Worm (Caenorhabditis elegans) whole organism, L4 larva: ENCODE measurements around the gene idpc-2.

Experiments used
- F26F4.8 ChIP-seq: fragments of 200-800 bp; sonication (Bioruptor generic); conservative IDR thresholded peaks from 2 replicates; pipeline ENCODE4 v1.3.6; 2022; ENCODE audit warnings: missing genetic modification characterization, missing compliant biosample characterization
- F49E8.2 ChIP-seq: sonication (generic microtip); optimal IDR thresholded peaks from 2 replicates; lab custom pipeline; 2016; ENCODE audit warnings: missing compliant biosample characterization, mild to moderate bottlenecking, missing genetic modification characterization, borderline replicate concordance
- R02D3.7 ChIP-seq: fragments of 150-350 bp; sonication (generic microtip); optimal IDR thresholded peaks from 3 replicates; lab custom pipeline; 2014; ENCODE audit warnings: missing biosample characterization, missing genetic modification characterization
- Y48G9A.11 ChIP-seq: fragments of 200-800 bp; sonication (Bioruptor generic); IDR thresholded peaks from 2 replicates; pipeline ENCODE4 v1.3.6; 2022; ENCODE audit warnings: missing genetic modification reagents, missing genetic modification characterization, missing compliant biosample characterization
- ZK546.5 ChIP-seq, 2 experiments: sonication (generic microtip); optimal IDR thresholded peaks; 2 replicates each; lab custom pipeline; 2017; ENCODE audit warnings: missing biosample characterization in 2 of 2, missing genetic modification characterization in 2 of 2
- ama-1 ChIP-seq: fragments of 150-350 bp; optimal IDR thresholded peaks from 2 replicates; lab custom pipeline; 2014; ENCODE audit warnings: inconsistent platforms, mixed read lengths
- ceh-20 ChIP-seq: fragments of 200-800 bp; sonication (Bioruptor generic); IDR thresholded peaks from 2 replicates; pipeline ENCODE4 v1.3.6; 2022; ENCODE audit warnings: missing genetic modification reagents, missing genetic modification characterization, missing compliant biosample characterization
- ceh-32 ChIP-seq: sonication (generic microtip); optimal IDR thresholded peaks from 2 replicates; lab custom pipeline; 2016; ENCODE audit warnings: mild to moderate bottlenecking, missing genetic modification characterization, missing compliant biosample characterization; ENCODE audit not compliant: poor library complexity
- ceh-82 ChIP-seq: sonication (generic microtip); optimal IDR thresholded peaks from 2 replicates; lab custom pipeline; 2017; ENCODE audit warnings: missing biosample characterization, missing genetic modification characterization
- daf-16 ChIP-seq, 3 experiments: sonication (generic microtip); optimal IDR thresholded peaks; 2 replicates each; lab custom pipeline; 2016 to 2017; ENCODE audit warnings: missing genetic modification characterization in 3 of 3, missing genetic modification reagents in 3 of 3, mild to moderate bottlenecking in 2 of 3, missing compliant biosample characterization in 2 of 3, missing biosample characterization in 1 of 3, moderate library complexity in 1 of 3
- dmd-6 ChIP-seq: fragments of 200-800 bp; sonication (Bioruptor generic); IDR thresholded peaks from 2 replicates; pipeline ENCODE4 v1.3.6; 2022; ENCODE audit warnings: missing genetic modification reagents, missing genetic modification characterization, missing compliant biosample characterization
- dpl-1 ChIP-seq: fragments of 150-350 bp; optimal IDR thresholded peaks from 2 replicates; lab custom pipeline; 2014; ENCODE audit warnings: missing biosample characterization, missing genetic modification reagents, missing genetic modification characterization
- dve-1 ChIP-seq: sonication (generic microtip); optimal IDR thresholded peaks from 2 replicates; lab custom pipeline; 2017; ENCODE audit warnings: antibody characterized with exemption, mild to moderate bottlenecking, missing genetic modification characterization, missing compliant biosample characterization; ENCODE audit not compliant: insufficient read depth
- egl-43 ChIP-seq: fragments of 200-800 bp; sonication (Bioruptor generic); IDR thresholded peaks from 2 replicates; pipeline ENCODE4 v1.3.6; 2022; ENCODE audit warnings: missing genetic modification reagents, missing genetic modification characterization, missing compliant biosample characterization
- fkh-10 ChIP-seq: fragments of 150-350 bp; optimal IDR thresholded peaks from 2 replicates; lab custom pipeline; 2014; ENCODE audit warnings: missing biosample characterization, missing genetic modification reagents, missing genetic modification characterization
- hlh-11 ChIP-seq: fragments of 200-800 bp; sonication (Bioruptor generic); optimal IDR thresholded peaks from 2 replicates; lab custom pipeline; 2018; ENCODE audit warnings: mild to moderate bottlenecking, missing genetic modification characterization, missing compliant biosample characterization
- hlh-30 ChIP-seq: sonication (generic microtip); optimal IDR thresholded peaks from 2 replicates; lab custom pipeline; 2017; ENCODE audit warnings: antibody characterized with exemption, mild to moderate bottlenecking, missing genetic modification characterization, missing compliant biosample characterization; ENCODE audit not compliant: insufficient read depth
- hmg-1.1 ChIP-seq: fragments of 200-800 bp; sonication (Bioruptor generic); IDR thresholded peaks from 2 replicates; pipeline ENCODE4 v1.3.6; 2022; ENCODE audit warnings: missing genetic modification reagents, missing genetic modification characterization, missing compliant biosample characterization
- jun-1 ChIP-seq: fragments of 150-350 bp; optimal IDR thresholded peaks from 2 replicates; lab custom pipeline; 2014; ENCODE audit warnings: missing biosample characterization, missing genetic modification reagents, missing genetic modification characterization
- lin-1 ChIP-seq: fragments of 200-800 bp; sonication (Bioruptor generic); IDR thresholded peaks from 2 replicates; pipeline ENCODE4 v1.3.6; 2022; ENCODE audit warnings: missing genetic modification reagents, missing genetic modification characterization, missing compliant biosample characterization
- lsy-2 ChIP-seq, 2 experiments: fragments of 150-350 bp in 1 of 2; sonication (generic microtip) in 1 of 2; optimal IDR thresholded peaks; 2 replicates each; lab custom pipeline; 2014 to 2017; ENCODE audit warnings: missing biosample characterization in 2 of 2, missing genetic modification characterization in 2 of 2
- mdl-1 ChIP-seq, 2 experiments: fragments of 150-350 bp in 1 of 2; sonication (generic microtip) in 1 of 2; optimal IDR thresholded peaks; 2 replicates each; lab custom pipeline; 2014 to 2017; ENCODE audit warnings: missing biosample characterization in 2 of 2, missing genetic modification characterization in 2 of 2
- mep-1 ChIP-seq: fragments of 150-350 bp; sonication (generic microtip); optimal IDR thresholded peaks from 3 replicates; lab custom pipeline; 2014; ENCODE audit warnings: missing biosample characterization, missing genetic modification characterization
- mes-2 ChIP-seq: sonication (generic microtip); optimal IDR thresholded peaks from 2 replicates; lab custom pipeline; 2016; ENCODE audit warnings: missing genotype, mild to moderate bottlenecking, missing genetic modification characterization, missing compliant biosample characterization; ENCODE audit not compliant: poor library complexity, severe bottlenecking
- mxl-3 ChIP-seq: fragments of 200-800 bp; sonication (Bioruptor generic); optimal IDR thresholded peaks from 2 replicates; lab custom pipeline; 2018; ENCODE audit warnings: mild to moderate bottlenecking, missing genetic modification characterization, missing compliant biosample characterization
- nhr-10 ChIP-seq: fragments of 150-350 bp; optimal IDR thresholded peaks from 2 replicates; lab custom pipeline; 2014; ENCODE audit warnings: missing biosample characterization, missing genetic modification characterization
- nhr-28 ChIP-seq: fragments of 150-350 bp; optimal IDR thresholded peaks from 2 replicates; lab custom pipeline; 2014; ENCODE audit warnings: missing biosample characterization, missing genetic modification characterization
- nhr-48 ChIP-seq: sonication (generic microtip); optimal IDR thresholded peaks from 2 replicates; lab custom pipeline; 2016; ENCODE audit warnings: mild to moderate bottlenecking, missing genetic modification characterization, missing compliant biosample characterization
- nhr-6 ChIP-seq: fragments of 150-350 bp; optimal IDR thresholded peaks from 2 replicates; lab custom pipeline; 2014; ENCODE audit warnings: missing biosample characterization, missing genetic modification characterization
- nhr-77 ChIP-seq: fragments of 150-350 bp; optimal IDR thresholded peaks from 2 replicates; lab custom pipeline; 2014; ENCODE audit warnings: missing biosample characterization, missing genetic modification characterization
- pha-4 ChIP-seq, 2 experiments: fragments of 150-350 bp in 1 of 2; fragments of 200-800 bp in 1 of 2; sonication (Bioruptor generic) in 1 of 2; IDR thresholded peaks in 1 of 2; optimal IDR thresholded peaks in 1 of 2; 2 replicates each; pipeline versions ENCODE4 v1.3.6 to Lab custom; 2014 to 2022; ENCODE audit warnings: missing genetic modification characterization in 2 of 2, missing genetic modification reagents in 2 of 2, missing biosample characterization in 1 of 2, missing compliant biosample characterization in 1 of 2
- php-3 ChIP-seq: fragments of 200-800 bp; sonication (Bioruptor generic); IDR thresholded peaks from 2 replicates; pipeline ENCODE4 v1.3.6; 2022; ENCODE audit warnings: missing genetic modification reagents, missing genetic modification characterization, missing compliant biosample characterization
- pqm-1 ChIP-seq: sonication (generic microtip); optimal IDR thresholded peaks from 2 replicates; lab custom pipeline; 2017; ENCODE audit warnings: missing biosample characterization, missing genetic modification characterization
- sdz-12 ChIP-seq: fragments of 200-800 bp; sonication (Bioruptor generic); optimal IDR thresholded peaks from 2 replicates; lab custom pipeline; 2018; ENCODE audit warnings: mild to moderate bottlenecking, missing genetic modification characterization, missing compliant biosample characterization
- snpc-1.2 ChIP-seq: fragments of 200-800 bp; sonication (Bioruptor generic); IDR thresholded peaks from 2 replicates; pipeline ENCODE4 v1.3.6; 2022; ENCODE audit warnings: missing genetic modification reagents, missing genetic modification characterization, missing compliant biosample characterization
- spr-1 ChIP-seq: sonication (generic microtip); optimal IDR thresholded peaks from 2 replicates; lab custom pipeline; 2016; ENCODE audit warnings: mild to moderate bottlenecking, missing genetic modification characterization, missing compliant biosample characterization
- tra-1 ChIP-seq: fragments of 200-800 bp; sonication (Bioruptor generic); IDR thresholded peaks from 2 replicates; pipeline ENCODE4 v1.3.6; 2022; ENCODE audit warnings: missing genetic modification reagents, missing genetic modification characterization, missing compliant biosample characterization
- unc-62 ChIP-seq, 3 experiments: fragments of 150-350 bp in 1 of 3; sonication (generic microtip); optimal IDR thresholded peaks in 2 of 3; peaks in 1 of 3; 1 replicate in 1 of 3; 2 replicates in 2 of 3; lab custom pipeline; 2014 to 2017; ENCODE audit warnings: missing biosample characterization in 3 of 3, missing genetic modification characterization in 3 of 3, missing genetic modification reagents in 3 of 3, missing genotype in 1 of 3
- zag-1 ChIP-seq: fragments of 150-350 bp; optimal IDR thresholded peaks from 2 replicates; lab custom pipeline; 2014; ENCODE audit warnings: missing biosample characterization, missing genetic modification characterization
- zip-2 ChIP-seq: fragments of 150-350 bp; optimal IDR thresholded peaks from 2 replicates; lab custom pipeline; 2014; ENCODE audit warnings: missing biosample characterization, missing genetic modification characterization

idpc-2 gene

DNA sequence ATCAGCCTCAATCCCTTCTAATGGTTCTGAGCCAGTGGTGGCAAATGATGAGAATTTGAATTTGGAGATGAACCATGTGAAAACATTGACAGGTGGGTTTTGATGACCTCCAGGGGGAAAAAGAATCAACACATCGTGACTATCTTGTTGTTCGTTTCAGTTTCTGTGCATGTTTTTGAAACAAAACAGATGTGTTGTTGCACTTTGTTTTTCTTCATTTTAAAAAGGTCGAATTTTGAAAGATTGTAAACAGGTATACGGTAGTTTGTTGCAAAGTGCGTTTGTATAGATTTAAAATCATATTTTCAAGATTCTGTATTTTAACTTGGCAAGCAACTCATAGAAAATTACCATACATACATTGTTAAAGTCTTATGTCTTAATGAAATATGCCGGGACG is 29.3 kb upstream of the idpc-2 start:
- TF ChIP-seq zip-2 (no peak), hlh-30 (tag; lab: Kevin White, UChicago) (peak; percentile 15), daf-16 (GFP tag; optimal IDR thresholded peaks at IDR 0.05; lab: Kevin White, UChicago) (peak in 1 of 2 experiments; percentile 73), daf-16 (tag; optimal IDR thresholded peaks at IDR 0.05; lab: Kevin White, UChicago) (peak; percentile 68), nhr-77 (no peak), egl-43 (GFP tag; lab: Robert Waterston, UW) (no peak), ceh-32 (tag; lab: Kevin White, UChicago) (no peak), ceh-82 (no peak), F26F4.8 (no peak)

DNA sequence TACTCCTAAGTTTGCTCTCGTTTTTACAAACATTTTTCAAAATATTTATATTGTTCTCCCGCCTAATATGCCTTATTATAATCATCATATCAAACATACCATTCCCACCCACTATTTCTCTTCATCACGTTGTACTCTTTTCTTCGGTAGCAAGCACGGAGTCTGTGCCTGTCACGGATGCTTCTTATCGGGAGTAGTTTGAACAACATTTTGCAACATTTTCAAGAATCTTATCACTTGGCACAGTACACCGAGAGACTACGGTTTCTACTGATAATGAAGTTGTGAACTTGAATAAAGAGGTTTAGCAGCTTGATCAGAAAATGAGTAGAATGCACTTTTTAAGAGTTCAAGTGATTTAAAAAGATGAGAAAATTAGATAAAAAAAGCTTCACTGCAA is 27.1 kb upstream of the idpc-2 start:
- TF ChIP-seq hmg-1.1 (GFP tag; lab: Robert Waterston, UW) (no peak), hlh-11 (peak; percentile 90), mdl-1 (tag; optimal IDR thresholded peaks at IDR 0.05; lab: Kevin White, UChicago) (peak in 1 of 2 experiments; percentile 48), mxl-3 (peak; percentile 13), tra-1 (GFP tag; lab: Robert Waterston, UW) (0 out of 2 replicates have a peak, but pooled peaks have one; percentile 63), dmd-6 (GFP tag; lab: Robert Waterston, UW) (peak; percentile 90), nhr-28 (tag; lab: Kevin White, UChicago) (peak; percentile 91), daf-16 (GFP tag; optimal IDR thresholded peaks at IDR 0.05; lab: Kevin White, UChicago) (no peak), daf-16 (tag; optimal IDR thresholded peaks at IDR 0.05; lab: Kevin White, UChicago) (peak; percentile 94), nhr-48 (tag; lab: Kevin White, UChicago) (peak; percentile 52), dpl-1 (GFP tag; lab: Kevin White, UChicago) (no peak), nhr-10 (no peak), dve-1 (peak; percentile 82), nhr-6 (tag; lab: Kevin White, UChicago) (no peak), lin-1 (GFP tag; lab: Robert Waterston, UW) (peak; percentile 75), pqm-1 (peak; percentile 98), nhr-77 (peak; percentile 73)

DNA sequence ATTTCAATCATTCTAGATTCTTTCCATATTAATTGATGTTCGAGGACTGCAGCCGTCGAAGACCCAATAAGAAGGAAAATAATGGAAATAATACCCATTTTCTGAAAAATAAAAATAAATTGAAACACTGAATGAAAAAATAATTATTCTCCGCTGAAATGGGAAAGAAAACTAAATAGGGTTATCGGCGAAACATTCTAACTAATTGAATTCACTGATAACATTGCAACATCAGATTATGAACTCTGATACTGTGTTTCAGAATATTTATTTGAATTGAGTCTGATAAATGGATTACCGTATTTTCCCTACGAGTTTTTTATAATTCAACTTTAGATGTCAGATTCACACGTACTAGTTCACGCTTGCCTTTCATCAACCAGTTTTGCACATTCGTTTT is 22.0 kb upstream of the idpc-2 start, which contains the start of gene asp-13:
TSS of gene asp-13 (minus strand) at position 101 of the 400 bp plus-strand sequence.
- TF ChIP-seq sdz-12 (GFP tag; lab: Kevin White, UChicago): no peak
- TF ChIP-seq pha-4 (GFP tag; IDR thresholded peaks at IDR 0.05; lab: Robert Waterston, UW): no peak
- TF ChIP-seq pha-4 (tag; optimal IDR thresholded peaks at IDR 0.05; lab: Kevin White, UChicago): no peak
- TF ChIP-seq dmd-6 (GFP tag; lab: Robert Waterston, UW): no peak
- no peak for TF ChIP-seq php-3 (GFP tag; lab: Robert Waterston, UW)
- no peak for TF ChIP-seq ceh-20
- no peak for TF ChIP-seq R02D3.7 (tag; lab: Kevin White, UChicago)
- TF ChIP-seq hlh-11: no peak
- TF ChIP-seq F49E8.2: no peak
- no peak for TF ChIP-seq ama-1 (lab: Kevin White, UChicago)
- no peak for TF ChIP-seq snpc-1.2 (GFP tag; lab: Robert Waterston, UW)
- no peak for TF ChIP-seq mes-2
- no peak for TF ChIP-seq nhr-77
- TF ChIP-seq fkh-10 (GFP tag; lab: Kevin White, UChicago): no peak
- TF ChIP-seq jun-1 (tag; lab: Kevin White, UChicago): no peak
- peak in 1 of 2 experiments; percentile 30 for TF ChIP-seq unc-62 (GFP tag; optimal IDR thresholded peaks at IDR 0.05 in 1 of 2; lab: Kevin White, UChicago)
- TF ChIP-seq unc-62 (tag; optimal IDR thresholded peaks at IDR 0.05; lab: Kevin White, UChicago): no peak
- TF ChIP-seq spr-1: no peak
- TF ChIP-seq daf-16 (GFP tag; optimal IDR thresholded peaks at IDR 0.05; lab: Kevin White, UChicago): no peak
- peak; percentile 23 for TF ChIP-seq daf-16 (tag; optimal IDR thresholded peaks at IDR 0.05; lab: Kevin White, UChicago)
- TF ChIP-seq egl-43 (GFP tag; lab: Robert Waterston, UW): no peak
- no peak for TF ChIP-seq zag-1 (tag; lab: Kevin White, UChicago)
- peak; percentile 37 for TF ChIP-seq pqm-1
- TF ChIP-seq dve-1: peak; percentile 3
- no peak for TF ChIP-seq mep-1 (tag; lab: Kevin White, UChicago)
- no peak for TF ChIP-seq ZK546.5 (tag; optimal IDR thresholded peaks at IDR 0.05; lab: Kevin White, UChicago)
- no peak for TF ChIP-seq lsy-2 (tag; optimal IDR thresholded peaks at IDR 0.05; lab: Kevin White, UChicago)
- no peak for TF ChIP-seq Y48G9A.11 (GFP tag; lab: Robert Waterston, UW)
- peak; percentile 15 for TF ChIP-seq nhr-28 (tag; lab: Kevin White, UChicago)
- no peak for TF ChIP-seq F26F4.8
- TF ChIP-seq, all 104 proteins: peak for 5
